Worm (Caenorhabditis elegans) whole organism, L4 larva: ENCODE results near the gene fbxb-106.
A peak's percentile ranks its signal among the peaks of the same experiment; 100 is the strongest.

ENCODE experiments used
- F10B5.3 ChIP-seq: sonication (generic microtip); optimal IDR thresholded peaks from 2 replicates; lab custom pipeline; 2016; ENCODE audit warnings: mild to moderate bottlenecking, missing genetic modification characterization, missing compliant biosample characterization
- F37D6.2 ChIP-seq: sonication (generic microtip); optimal IDR thresholded peaks from 2 replicates; lab custom pipeline; 2016; ENCODE audit warnings: mild to moderate bottlenecking, missing genetic modification characterization, missing compliant biosample characterization
- T20F7.1 ChIP-seq: fragments of 200-800 bp; sonication (Bioruptor generic); optimal IDR thresholded peaks from 2 replicates; lab custom pipeline; 2018; ENCODE audit warnings: mild to moderate bottlenecking, missing genetic modification characterization, missing compliant biosample characterization
- T26A8.4 ChIP-seq: fragments of 200-800 bp; sonication (Bioruptor generic); IDR thresholded peaks from 2 replicates; pipeline ENCODE4 v1.3.6; 2022; ENCODE audit warnings: missing genetic modification characterization, missing compliant biosample characterization
- aha-1 ChIP-seq: fragments of 150-350 bp; peaks from one replicate; lab custom pipeline; 2014; ENCODE audit warnings: missing biosample characterization, missing genetic modification characterization
- ceh-62 ChIP-seq: sonication (generic microtip); optimal IDR thresholded peaks from 2 replicates; lab custom pipeline; 2017; ENCODE audit warnings: missing biosample characterization, missing genetic modification characterization
- cey-2 ChIP-seq: sonication (generic microtip); optimal IDR thresholded peaks from 3 replicates; lab custom pipeline; 2017; ENCODE audit warnings: missing genetic modification characterization, mild to moderate bottlenecking, missing compliant biosample characterization, antibody characterized with exemption, borderline replicate concordance; ENCODE audit not compliant: insufficient read depth
- daf-16 ChIP-seq, 3 experiments: sonication (generic microtip); optimal IDR thresholded peaks; 2 replicates each; lab custom pipeline; 2016 to 2017; ENCODE audit warnings: missing genetic modification characterization in 3 of 3, missing genetic modification reagents in 3 of 3, mild to moderate bottlenecking in 2 of 3, missing compliant biosample characterization in 2 of 3, missing biosample characterization in 1 of 3, moderate library complexity in 1 of 3
- dmd-6 ChIP-seq: fragments of 200-800 bp; sonication (Bioruptor generic); IDR thresholded peaks from 2 replicates; pipeline ENCODE4 v1.3.6; 2022; ENCODE audit warnings: missing genetic modification reagents, missing genetic modification characterization, missing compliant biosample characterization
- dmd-9 ChIP-seq: fragments of 200-800 bp; sonication (Bioruptor generic); IDR thresholded peaks from 2 replicates; pipeline ENCODE4 v1.3.6; 2022; ENCODE audit warnings: missing genetic modification reagents, missing genetic modification characterization, missing compliant biosample characterization
- dpl-1 ChIP-seq: fragments of 150-350 bp; optimal IDR thresholded peaks from 2 replicates; lab custom pipeline; 2014; ENCODE audit warnings: missing biosample characterization, missing genetic modification reagents, missing genetic modification characterization
- dve-1 ChIP-seq: sonication (generic microtip); optimal IDR thresholded peaks from 2 replicates; lab custom pipeline; 2017; ENCODE audit warnings: antibody characterized with exemption, mild to moderate bottlenecking, missing genetic modification characterization, missing compliant biosample characterization; ENCODE audit not compliant: insufficient read depth
- egl-43 ChIP-seq: fragments of 200-800 bp; sonication (Bioruptor generic); IDR thresholded peaks from 2 replicates; pipeline ENCODE4 v1.3.6; 2022; ENCODE audit warnings: missing genetic modification reagents, missing genetic modification characterization, missing compliant biosample characterization
- fkh-10 ChIP-seq: fragments of 150-350 bp; optimal IDR thresholded peaks from 2 replicates; lab custom pipeline; 2014; ENCODE audit warnings: missing biosample characterization, missing genetic modification reagents, missing genetic modification characterization
- fos-1 ChIP-seq: fragments of 150-350 bp; optimal IDR thresholded peaks from 2 replicates; lab custom pipeline; 2014; ENCODE audit warnings: missing biosample characterization, missing genetic modification characterization
- hif-1 ChIP-seq, 2 experiments: sonication (generic microtip); optimal IDR thresholded peaks; 2 replicates each; lab custom pipeline; 2016 to 2017; ENCODE audit warnings: missing compliant biosample characterization in 2 of 2, missing genetic modification characterization in 2 of 2, missing genetic modification reagents in 2 of 2, missing genotype in 2 of 2, mild to moderate bottlenecking in 1 of 2
- hlh-11 ChIP-seq: fragments of 200-800 bp; sonication (Bioruptor generic); optimal IDR thresholded peaks from 2 replicates; lab custom pipeline; 2018; ENCODE audit warnings: mild to moderate bottlenecking, missing genetic modification characterization, missing compliant biosample characterization
- hlh-30 ChIP-seq: sonication (generic microtip); optimal IDR thresholded peaks from 2 replicates; lab custom pipeline; 2017; ENCODE audit warnings: antibody characterized with exemption, mild to moderate bottlenecking, missing genetic modification characterization, missing compliant biosample characterization; ENCODE audit not compliant: insufficient read depth
- lim-7 ChIP-seq: fragments of 200-800 bp; sonication (Bioruptor generic); IDR thresholded peaks from 2 replicates; pipeline ENCODE4 v1.3.6; 2022; ENCODE audit warnings: missing genetic modification characterization, missing compliant biosample characterization
- lsy-2 ChIP-seq, 2 experiments: fragments of 150-350 bp in 1 of 2; sonication (generic microtip) in 1 of 2; optimal IDR thresholded peaks; 2 replicates each; lab custom pipeline; 2014 to 2017; ENCODE audit warnings: missing biosample characterization in 2 of 2, missing genetic modification characterization in 2 of 2
- mdl-1 ChIP-seq, 2 experiments: fragments of 150-350 bp in 1 of 2; sonication (generic microtip) in 1 of 2; optimal IDR thresholded peaks; 2 replicates each; lab custom pipeline; 2014 to 2017; ENCODE audit warnings: missing biosample characterization in 2 of 2, missing genetic modification characterization in 2 of 2
- mep-1 ChIP-seq: fragments of 150-350 bp; sonication (generic microtip); optimal IDR thresholded peaks from 3 replicates; lab custom pipeline; 2014; ENCODE audit warnings: missing biosample characterization, missing genetic modification characterization
- mes-2 ChIP-seq: sonication (generic microtip); optimal IDR thresholded peaks from 2 replicates; lab custom pipeline; 2016; ENCODE audit warnings: missing genotype, mild to moderate bottlenecking, missing genetic modification characterization, missing compliant biosample characterization; ENCODE audit not compliant: poor library complexity, severe bottlenecking
- mxl-2 ChIP-seq: fragments of 200-800 bp; sonication (Bioruptor generic); conservative IDR thresholded peaks from 2 replicates; pipeline ENCODE4 v1.3.6; 2022; ENCODE audit warnings: missing genetic modification reagents, missing genetic modification characterization, missing compliant biosample characterization
- mxl-3 ChIP-seq: fragments of 200-800 bp; sonication (Bioruptor generic); optimal IDR thresholded peaks from 2 replicates; lab custom pipeline; 2018; ENCODE audit warnings: mild to moderate bottlenecking, missing genetic modification characterization, missing compliant biosample characterization
- nhr-102 ChIP-seq: sonication (generic microtip); optimal IDR thresholded peaks from 2 replicates; lab custom pipeline; 2016; ENCODE audit warnings: mild to moderate bottlenecking, missing genetic modification characterization, moderate library complexity, missing compliant biosample characterization
- nhr-25 ChIP-seq: sonication (generic microtip); optimal IDR thresholded peaks from 2 replicates; lab custom pipeline; 2017; ENCODE audit warnings: missing genetic modification characterization, mild to moderate bottlenecking, missing compliant biosample characterization, antibody characterized with exemption, moderate library complexity, borderline replicate concordance; ENCODE audit not compliant: insufficient read depth
- nhr-28 ChIP-seq: fragments of 150-350 bp; optimal IDR thresholded peaks from 2 replicates; lab custom pipeline; 2014; ENCODE audit warnings: missing biosample characterization, missing genetic modification characterization
- nhr-48 ChIP-seq: sonication (generic microtip); optimal IDR thresholded peaks from 2 replicates; lab custom pipeline; 2016; ENCODE audit warnings: mild to moderate bottlenecking, missing genetic modification characterization, missing compliant biosample characterization
- nhr-6 ChIP-seq: fragments of 150-350 bp; optimal IDR thresholded peaks from 2 replicates; lab custom pipeline; 2014; ENCODE audit warnings: missing biosample characterization, missing genetic modification characterization
- nhr-76 ChIP-seq: fragments of 150-350 bp; optimal IDR thresholded peaks from 2 replicates; lab custom pipeline; 2014; ENCODE audit warnings: missing biosample characterization, missing genetic modification characterization
- pha-4 ChIP-seq, 2 experiments: fragments of 150-350 bp in 1 of 2; fragments of 200-800 bp in 1 of 2; sonication (Bioruptor generic) in 1 of 2; IDR thresholded peaks in 1 of 2; optimal IDR thresholded peaks in 1 of 2; 2 replicates each; pipeline versions ENCODE4 v1.3.6 to Lab custom; 2014 to 2022; ENCODE audit warnings: missing genetic modification characterization in 2 of 2, missing genetic modification reagents in 2 of 2, missing biosample characterization in 1 of 2, missing compliant biosample characterization in 1 of 2
- pqm-1 ChIP-seq: sonication (generic microtip); optimal IDR thresholded peaks from 2 replicates; lab custom pipeline; 2017; ENCODE audit warnings: missing biosample characterization, missing genetic modification characterization
- set-16 ChIP-seq: fragments of 200-800 bp; sonication (Bioruptor generic); IDR thresholded peaks from 2 replicates; pipeline ENCODE4 v1.3.6; 2022; ENCODE audit warnings: missing genetic modification reagents, missing genetic modification characterization, missing compliant biosample characterization
- snpc-4 ChIP-seq: fragments of 150-350 bp; optimal IDR thresholded peaks from 2 replicates; lab custom pipeline; 2014; ENCODE audit warnings: missing biosample characterization, missing genetic modification characterization
- tag-97 ChIP-seq: fragments of 200-800 bp; sonication (Bioruptor generic); IDR thresholded peaks from 2 replicates; pipeline ENCODE4 v1.3.6; 2022; ENCODE audit warnings: missing genetic modification characterization, missing compliant biosample characterization
- unc-62 ChIP-seq, 3 experiments: fragments of 150-350 bp in 1 of 3; sonication (generic microtip); optimal IDR thresholded peaks in 2 of 3; peaks in 1 of 3; 1 replicate in 1 of 3; 2 replicates in 2 of 3; lab custom pipeline; 2014 to 2017; ENCODE audit warnings: missing biosample characterization in 3 of 3, missing genetic modification characterization in 3 of 3, missing genetic modification reagents in 3 of 3, missing genotype in 1 of 3

fbxb-106 gene

DNA sequence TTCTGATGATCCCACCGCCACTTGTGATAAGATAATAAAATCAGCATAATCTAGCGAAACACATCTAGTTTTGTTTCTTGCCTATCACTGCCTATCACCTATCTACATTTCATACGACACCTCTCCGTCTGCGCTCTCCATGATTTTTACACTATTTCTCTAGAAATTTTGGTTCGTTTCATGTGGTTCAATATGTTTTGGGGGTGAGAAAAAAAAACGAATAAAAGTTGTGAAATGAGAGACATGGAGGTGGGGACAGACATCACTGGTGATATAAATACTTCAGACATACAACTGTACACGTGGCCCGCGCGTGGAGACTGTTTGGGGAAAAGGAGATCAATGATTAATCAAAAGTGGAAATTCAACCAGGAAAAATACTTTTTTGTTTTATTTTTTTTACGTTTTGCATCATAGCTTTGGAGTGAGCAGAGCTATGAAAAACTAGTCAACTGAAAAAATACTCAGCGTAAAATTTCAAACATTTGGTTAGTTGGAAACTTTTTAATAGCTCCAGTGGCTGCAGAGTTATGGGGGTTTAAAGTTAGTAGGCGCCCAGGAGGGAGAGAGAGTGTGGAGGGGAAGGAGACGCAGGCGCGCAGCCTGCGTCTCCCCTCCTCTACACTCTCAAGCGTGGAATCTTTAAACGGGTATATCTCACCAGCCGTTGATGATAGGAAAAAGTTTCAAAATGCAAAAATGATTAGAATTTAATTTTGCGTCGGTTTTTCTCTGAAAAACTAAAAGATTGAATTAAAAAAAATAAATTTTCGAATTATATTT lies 40.8 kb downstream of the fbxb-106 start:
- peak; percentile 40 for TF ChIP-seq nhr-102 (tag; lab: Kevin White, UChicago)
- peak; percentile 70 for TF ChIP-seq mxl-3
- peak in 1 of 2 experiments; percentile 70 for TF ChIP-seq unc-62 (GFP tag; optimal IDR thresholded peaks at IDR 0.05 in 1 of 2; lab: Kevin White, UChicago)
- no peak for TF ChIP-seq unc-62 (tag; optimal IDR thresholded peaks at IDR 0.05; lab: Kevin White, UChicago)
- TF ChIP-seq lim-7 (GFP tag; lab: Robert Waterston, UW): no peak
- TF ChIP-seq dmd-9 (GFP tag; lab: Robert Waterston, UW): no peak
- no peak for TF ChIP-seq nhr-76 (tag; lab: Kevin White, UChicago)
- no peak for TF ChIP-seq T20F7.1
- TF ChIP-seq snpc-4: no peak
- TF ChIP-seq dve-1 (tag; lab: Kevin White, UChicago): peak; percentile 64
- no peak for TF ChIP-seq egl-43
- peak; percentile 82 for TF ChIP-seq pqm-1
- TF ChIP-seq mep-1 (tag; lab: Kevin White, UChicago): peak; percentile 16
- TF ChIP-seq mdl-1 (tag; optimal IDR thresholded peaks at IDR 0.05; lab: Kevin White, UChicago): no peak
- TF ChIP-seq mxl-2 (GFP tag; lab: Robert Waterston, UW): peak; percentile 66; the same call in 1 of the 2 replicates
- TF ChIP-seq nhr-25 (tag; lab: Kevin White, UChicago): no peak
- no peak for TF ChIP-seq hif-1 (tag; optimal IDR thresholded peaks at IDR 0.05; lab: Kevin White, UChicago)
- TF ChIP-seq daf-16 (GFP tag; optimal IDR thresholded peaks at IDR 0.05; lab: Kevin White, UChicago): no peak
- peak; percentile 54 for TF ChIP-seq daf-16 (tag; optimal IDR thresholded peaks at IDR 0.05; lab: Kevin White, UChicago)
- TF ChIP-seq tag-97 (GFP tag; lab: Robert Waterston, UW): no peak
- TF ChIP-seq dmd-6: peak; percentile 68
- TF ChIP-seq cey-2 (tag; lab: Kevin White, UChicago): peak; percentile 3
- TF ChIP-seq nhr-48 (tag; lab: Kevin White, UChicago): peak; percentile 70
- 0 out of 2 replicates have a peak, but pooled peaks have one; percentile 7 for TF ChIP-seq pha-4 (GFP tag; IDR thresholded peaks at IDR 0.05; lab: Robert Waterston, UW)
- no peak for TF ChIP-seq pha-4 (tag; optimal IDR thresholded peaks at IDR 0.05; lab: Kevin White, UChicago)
- no peak for TF ChIP-seq dpl-1
- TF ChIP-seq hlh-30 (tag; lab: Kevin White, UChicago): peak; percentile 64
- peak; percentile 69 for TF ChIP-seq hlh-11 (tag; lab: Kevin White, UChicago)
- TF ChIP-seq nhr-28 (tag; lab: Kevin White, UChicago): peak; percentile 63
- TF ChIP-seq F37D6.2: no peak
- no peak for TF ChIP-seq ceh-62 (tag; lab: Kevin White, UChicago)
- no peak for TF ChIP-seq T26A8.4 (GFP tag; lab: Robert Waterston, UW)
- TF ChIP-seq fos-1: no peak
- TF ChIP-seq, all 104 proteins: peak for 15

DNA sequence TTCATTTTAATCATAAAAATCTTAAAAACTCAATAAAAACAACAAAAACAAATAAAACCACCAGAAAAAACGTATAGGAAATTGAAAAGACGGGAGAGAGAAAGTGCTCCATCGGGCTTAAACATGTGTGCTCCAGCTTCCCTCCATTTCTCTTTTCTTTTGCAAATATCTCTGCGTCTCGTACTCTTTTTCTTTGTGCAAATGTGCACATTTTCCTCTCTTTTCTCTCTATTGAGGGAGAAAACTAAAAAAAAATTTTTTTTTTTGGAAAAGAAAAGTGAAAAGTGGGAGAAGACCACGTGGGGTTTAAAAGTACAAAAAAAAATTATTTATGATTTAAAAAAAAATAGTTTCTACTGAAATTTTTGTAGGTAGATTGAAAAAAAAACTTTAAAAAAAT lies 42.0 kb downstream of the fbxb-106 start:
- peak; percentile 43 for TF ChIP-seq hlh-11 (tag; lab: Kevin White, UChicago)
- no peak for TF ChIP-seq F10B5.3
- TF ChIP-seq hlh-30 (tag; lab: Kevin White, UChicago): peak; percentile 26
- peak; percentile 20 for TF ChIP-seq aha-1 (tag; lab: Kevin White, UChicago)
- no peak for TF ChIP-seq T26A8.4 (GFP tag; lab: Robert Waterston, UW)
- peak; percentile 1 for TF ChIP-seq fkh-10
- TF ChIP-seq dmd-6: peak; percentile 48
- TF ChIP-seq lsy-2 (tag; optimal IDR thresholded peaks at IDR 0.05; lab: Kevin White, UChicago): peak in 1 of 2 experiments; percentile 52
- TF ChIP-seq nhr-6 (tag; lab: Kevin White, UChicago): peak; percentile 19
- no peak for TF ChIP-seq set-16 (GFP tag; lab: Robert Waterston, UW)
- TF ChIP-seq mep-1 (tag; lab: Kevin White, UChicago): peak; percentile 52
- TF ChIP-seq pha-4 (GFP tag; IDR thresholded peaks at IDR 0.05; lab: Robert Waterston, UW): 0 out of 2 replicates have a peak, but pooled peaks have one; percentile 20
- no peak for TF ChIP-seq pha-4 (tag; optimal IDR thresholded peaks at IDR 0.05; lab: Kevin White, UChicago)
- TF ChIP-seq mdl-1 (tag; optimal IDR thresholded peaks at IDR 0.05; lab: Kevin White, UChicago): peak in 1 of 2 experiments; percentile 65
- peak; percentile 0 for TF ChIP-seq mes-2
- TF ChIP-seq, all 104 proteins: peak for 11
